Worm (Caenorhabditis elegans): ENCODE data around the gene sams-4.

Gene sams-4

ce11 chrIV:5873825-5874224, 27.7 kb upstream of the sams-4 start, which contains the start of gene srv-19:
srv-19 (minus strand) TSS chrIV:5873925.
- TF ChIP-seq K11D2.4 (GFP tag; IDR thresholded peaks at IDR 0.05), result no peak
- no peak for TF ChIP-seq unc-130 (GFP tag; optimal IDR thresholded peaks at IDR 0.05)
- TF ChIP-seq die-1 (tag; optimal IDR thresholded peaks at IDR 0.05), result no peak
- no peak for TF ChIP-seq snpc-1.3 (tag; optimal IDR thresholded peaks at IDR 0.05; ENCODE audit: insufficient read depth)
- TF ChIP-seq nhr-80 (tag; optimal IDR thresholded peaks at IDR 0.05), result no peak
- no peak for TF ChIP-seq snpc-4 (GFP tag; optimal IDR thresholded peaks at IDR 0.05)
- no peak for TF ChIP-seq snpc-4 (tag; optimal IDR thresholded peaks at IDR 0.05)

DNA sequence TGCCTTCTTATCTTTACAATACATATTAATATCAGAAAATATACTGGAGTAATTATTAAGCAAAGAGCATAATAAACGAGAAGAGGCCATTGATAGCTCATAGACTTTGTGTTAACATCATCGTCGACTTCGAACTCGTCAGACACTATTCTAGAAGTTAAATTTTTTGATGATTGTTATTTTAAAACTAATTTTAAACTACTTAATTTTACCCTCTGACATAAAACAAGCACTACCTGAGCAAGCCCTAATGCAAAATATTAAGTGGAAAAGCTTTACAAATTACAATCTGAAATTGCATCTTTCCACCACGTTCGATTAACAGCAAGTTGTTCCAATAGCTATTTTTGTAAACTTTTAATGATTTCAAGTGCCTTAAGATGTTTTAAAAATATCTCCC, 23.9 kb upstream of the sams-4 start, which contains the start of gene srv-17:
srv-17 (minus strand) TSS at position 101 of the 400 bp plus-strand sequence.
- TF ChIP-seq F23B12.7 (tag; optimal IDR thresholded peaks at IDR 0.05; ENCODE audit: insufficient read depth), result no peak
- no peak for TF ChIP-seq hrde-1 (tag; optimal IDR thresholded peaks at IDR 0.05; ENCODE audit: borderline replicate concordance)
- no peak for TF ChIP-seq lag-1 (GFP tag; IDR thresholded peaks at IDR 0.05)
- TF ChIP-seq madf-10 (tag; optimal IDR thresholded peaks at IDR 0.05), result no peak
- TF ChIP-seq ceh-27 (GFP tag; optimal IDR thresholded peaks at IDR 0.05), result no peak
- no peak for TF ChIP-seq madf-8 (GFP tag; conservative IDR thresholded peaks at IDR 0.05)
- no peak for TF ChIP-seq sea-2 (GFP tag; IDR thresholded peaks at IDR 0.05)
- TF ChIP-seq ztf-26 (tag; optimal IDR thresholded peaks at IDR 0.05), result no peak
- TF ChIP-seq let-526 (GFP tag; IDR thresholded peaks at IDR 0.05), result no peak
- no peak for TF ChIP-seq ztf-28 (GFP tag; IDR thresholded peaks at IDR 0.05)
- TF ChIP-seq lsl-1 (GFP tag; optimal IDR thresholded peaks at IDR 0.05), result no peak
- TF ChIP-seq ama-1 (optimal IDR thresholded peaks at IDR 0.05), result no peak
- TF ChIP-seq ama-1 (GFP tag; optimal IDR thresholded peaks at IDR 0.05), result no peak
- TF ChIP-seq F37B4.10 (GFP tag; IDR thresholded peaks at IDR 0.05), result no peak
- no peak for TF ChIP-seq Y67H2A.10 (GFP tag; conservative IDR thresholded peaks at IDR 0.05)
- TF ChIP-seq F10E7.11 (tag; optimal IDR thresholded peaks at IDR 0.05), result no peak
- TF ChIP-seq snpc-4 (GFP tag; optimal IDR thresholded peaks at IDR 0.05), result no peak
- no peak for TF ChIP-seq snpc-4 (tag; optimal IDR thresholded peaks at IDR 0.05)

DNA sequence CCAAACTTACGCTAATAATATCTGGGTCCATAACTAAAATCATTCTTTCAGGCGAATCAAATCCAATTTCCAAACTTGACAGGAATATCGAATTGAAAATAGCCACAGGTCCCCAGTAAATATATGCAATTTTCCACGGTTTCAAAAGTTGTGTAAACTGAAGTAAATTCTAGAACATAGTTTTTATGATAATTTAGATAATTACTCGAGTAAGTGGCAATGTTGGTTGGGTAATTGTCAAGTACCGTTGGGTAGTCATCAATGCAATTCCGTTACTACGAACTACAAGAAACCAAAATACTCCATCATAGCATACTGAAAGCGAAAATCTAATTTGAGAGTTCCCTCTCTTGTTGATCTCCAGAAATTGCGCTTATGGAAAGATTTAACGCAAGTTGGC, 23.2 kb upstream of the sams-4 start:
- TF ChIP-seq nfya-2 (GFP tag; IDR thresholded peaks at IDR 0.05), result no peak
- TF ChIP-seq mxl-1 (tag; optimal IDR thresholded peaks at IDR 0.05), result no peak
- TF ChIP-seq nfyb-1 (GFP tag; IDR thresholded peaks at IDR 0.05), result no peak
- no peak for TF ChIP-seq hmg-1.2 (GFP tag; IDR thresholded peaks at IDR 0.05)

ce11 chrIV:5867189-5867588, 21.0 kb upstream of the sams-4 start, which contains the start of gene C06E7.88:
C06E7.88 (minus strand) TSS chrIV:5867289.
- no peak for TF ChIP-seq cebp-1 (GFP tag; IDR thresholded peaks at IDR 0.05)
- no peak for TF ChIP-seq cebp-1 (tag; optimal IDR thresholded peaks at IDR 0.05)
- TF ChIP-seq B0336.3 (GFP tag; IDR thresholded peaks at IDR 0.05), result no peak
- no peak for TF ChIP-seq madf-3 (GFP tag; IDR thresholded peaks at IDR 0.05)
- no peak for TF ChIP-seq hmg-1.2 (GFP tag; IDR thresholded peaks at IDR 0.05)
- no peak for TF ChIP-seq let-526 (GFP tag; IDR thresholded peaks at IDR 0.05)
- no peak for TF ChIP-seq madf-8 (GFP tag; conservative IDR thresholded peaks at IDR 0.05)
- no peak for TF ChIP-seq F49E8.2 (tag; optimal IDR thresholded peaks at IDR 0.05; ENCODE audit: insufficient read depth)
- no peak for TF ChIP-seq F33H1.4 (GFP tag; IDR thresholded peaks at IDR 0.05)
- TF ChIP-seq nhr-90 (tag; optimal IDR thresholded peaks at IDR 0.05), result no peak
- TF ChIP-seq tbx-9 (tag; optimal IDR thresholded peaks at IDR 0.05; ENCODE audit: borderline replicate concordance), result no peak
- TF ChIP-seq nfya-1 (tag; optimal IDR thresholded peaks at IDR 0.05; ENCODE audit: borderline replicate concordance, insufficient read depth), result no peak
- no peak for TF ChIP-seq F52B5.7 (tag; optimal IDR thresholded peaks at IDR 0.05)
